Worm (Caenorhabditis elegans) whole organism, young adult: ENCODE measurements around the gene vps-2.
A peak's percentile ranks its signal among the peaks of the same experiment; 100 is the strongest.

Experiments
- B0261.1 ChIP-seq: sonication (generic microtip); optimal IDR thresholded peaks from 2 replicates; lab custom pipeline; 2016; ENCODE audit warnings: mild to moderate bottlenecking, missing genetic modification characterization, moderate library complexity, missing compliant biosample characterization
- D2030.7 ChIP-seq: fragments of 200-800 bp; sonication (Bioruptor generic); IDR thresholded peaks from 2 replicates; pipeline ENCODE4 v1.3.6; 2022; ENCODE audit warnings: missing genetic modification reagents, missing genetic modification characterization, missing compliant biosample characterization
- F10E7.11 ChIP-seq: sonication (generic microtip); optimal IDR thresholded peaks from 2 replicates; lab custom pipeline; 2017; ENCODE audit warnings: mild to moderate bottlenecking, missing genetic modification characterization, moderate library complexity, missing compliant biosample characterization
- F22D6.2 ChIP-seq: sonication (generic microtip); optimal IDR thresholded peaks from 2 replicates; lab custom pipeline; 2016; ENCODE audit warnings: mild to moderate bottlenecking, missing genetic modification characterization, missing compliant biosample characterization
- F33H1.4 ChIP-seq: fragments of 200-800 bp; sonication (Bioruptor generic); IDR thresholded peaks from 2 replicates; pipeline ENCODE4 v1.3.6; 2022; ENCODE audit warnings: missing genetic modification reagents, missing genetic modification characterization, missing compliant biosample characterization
- F49E8.2 ChIP-seq: sonication (generic microtip); optimal IDR thresholded peaks from 3 replicates; lab custom pipeline; 2017; ENCODE audit warnings: missing genetic modification characterization, mild to moderate bottlenecking, missing compliant biosample characterization, antibody characterized with exemption, moderate library complexity; ENCODE audit not compliant: insufficient read depth
- F57A8.1 ChIP-seq: fragments of 200-800 bp; sonication (Bioruptor generic); optimal IDR thresholded peaks from 2 replicates; lab custom pipeline; 2018; ENCODE audit warnings: mild to moderate bottlenecking, missing genetic modification characterization, moderate library complexity, missing compliant biosample characterization
- K11D2.4 ChIP-seq: fragments of 200-800 bp; sonication (Bioruptor generic); IDR thresholded peaks from 2 replicates; pipeline ENCODE4 v1.3.6; 2022; ENCODE audit warnings: missing genetic modification reagents, missing genetic modification characterization, missing compliant biosample characterization
- T07F8.4 ChIP-seq: sonication (generic microtip); optimal IDR thresholded peaks from 2 replicates; lab custom pipeline; 2016; ENCODE audit warnings: mild to moderate bottlenecking, missing genetic modification characterization, moderate library complexity, missing compliant biosample characterization
- Y53G8AR.9 ChIP-seq: fragments of 200-800 bp; sonication (Bioruptor generic); conservative IDR thresholded peaks from 2 replicates; pipeline ENCODE4 v1.3.6; 2022; ENCODE audit warnings: missing genetic modification reagents, missing genetic modification characterization, missing compliant biosample characterization
- akir-1 ChIP-seq: fragments of 200-800 bp; sonication (Bioruptor generic); optimal IDR thresholded peaks from 2 replicates; lab custom pipeline; 2018; ENCODE audit warnings: mild to moderate bottlenecking, missing genetic modification characterization, moderate library complexity, missing compliant biosample characterization
- athp-1 ChIP-seq: sonication (generic microtip); optimal IDR thresholded peaks from 2 replicates; lab custom pipeline; 2017; ENCODE audit warnings: mild to moderate bottlenecking, missing genetic modification characterization, missing compliant biosample characterization
- cebp-1 ChIP-seq, 2 experiments: fragments of 200-800 bp in 1 of 2; sonication (Bioruptor generic) in 1 of 2; sonication (generic microtip) in 1 of 2; IDR thresholded peaks in 1 of 2; optimal IDR thresholded peaks in 1 of 2; 2 replicates each; pipeline versions ENCODE4 v1.3.6 to Lab custom; 2017 to 2022; ENCODE audit warnings: missing compliant biosample characterization in 2 of 2, missing genetic modification characterization in 2 of 2, mild to moderate bottlenecking in 1 of 2, missing genetic modification reagents in 1 of 2, moderate library complexity in 1 of 2
- ceh-100 ChIP-seq: fragments of 200-800 bp; sonication (Bioruptor generic); IDR thresholded peaks from 2 replicates; pipeline ENCODE4 v1.3.6; 2022; ENCODE audit warnings: missing genetic modification reagents, missing genetic modification characterization, missing compliant biosample characterization
- ceh-58 ChIP-seq: fragments of 200-800 bp; sonication (Bioruptor generic); IDR thresholded peaks from 2 replicates; pipeline ENCODE4 v1.3.6; 2022; ENCODE audit warnings: missing genetic modification characterization, missing compliant biosample characterization
- chd-7 ChIP-seq: sonication (generic microtip); optimal IDR thresholded peaks from 2 replicates; lab custom pipeline; 2016; ENCODE audit warnings: mild to moderate bottlenecking, missing genetic modification characterization, moderate library complexity, missing compliant biosample characterization
- dox-1 ChIP-seq: fragments of 200-800 bp; sonication (Bioruptor generic); IDR thresholded peaks from 2 replicates; pipeline ENCODE4 v1.3.6; 2022; ENCODE audit warnings: missing genetic modification reagents, missing genetic modification characterization, missing compliant biosample characterization
- dpl-1 ChIP-seq: fragments of 150-350 bp; optimal IDR thresholded peaks from 2 replicates; lab custom pipeline; 2014; ENCODE audit warnings: missing biosample characterization, missing genetic modification reagents, missing genetic modification characterization
- efl-1 ChIP-seq: fragments of 150-350 bp; optimal IDR thresholded peaks from 2 replicates; lab custom pipeline; 2014; ENCODE audit warnings: missing biosample characterization, missing genetic modification reagents, missing genetic modification characterization
- ekl-4 ChIP-seq: fragments of 200-800 bp; sonication (Bioruptor generic); IDR thresholded peaks from 2 replicates; pipeline ENCODE4 v1.3.6; 2022; ENCODE audit warnings: missing genetic modification reagents, missing genetic modification characterization, missing compliant biosample characterization
- ets-4 ChIP-seq: fragments of 200-800 bp; sonication (Bioruptor generic); optimal IDR thresholded peaks from 2 replicates; lab custom pipeline; 2018; ENCODE audit warnings: mild to moderate bottlenecking, missing genetic modification characterization, missing compliant biosample characterization
- fkh-3 ChIP-seq: sonication (generic microtip); optimal IDR thresholded peaks from 2 replicates; lab custom pipeline; 2016; ENCODE audit warnings: mild to moderate bottlenecking, missing genetic modification characterization, missing compliant biosample characterization
- hmg-20 ChIP-seq: fragments of 200-800 bp; sonication (Bioruptor generic); IDR thresholded peaks from 2 replicates; pipeline ENCODE4 v1.3.6; 2022; ENCODE audit warnings: missing genetic modification reagents, missing genetic modification characterization, missing compliant biosample characterization
- lag-1 ChIP-seq: fragments of 200-800 bp; sonication (Bioruptor generic); IDR thresholded peaks from 2 replicates; pipeline ENCODE4 v1.3.6; 2022; ENCODE audit warnings: missing genetic modification reagents, missing genetic modification characterization, missing compliant biosample characterization
- let-526 ChIP-seq: fragments of 200-800 bp; sonication (Bioruptor generic); IDR thresholded peaks from 2 replicates; pipeline ENCODE4 v1.3.6; 2022; ENCODE audit warnings: missing genetic modification reagents, missing genetic modification characterization, missing compliant biosample characterization
- let-607 ChIP-seq, 2 experiments: fragments of 200-800 bp in 1 of 2; sonication (Bioruptor generic) in 1 of 2; sonication (generic microtip) in 1 of 2; optimal IDR thresholded peaks; 2 replicates each; lab custom pipeline; 2016 to 2018; ENCODE audit warnings: mild to moderate bottlenecking in 2 of 2, missing compliant biosample characterization in 2 of 2, missing genetic modification characterization in 2 of 2, moderate library complexity in 2 of 2, missing genotype in 1 of 2
- lin-40 ChIP-seq: sonication (generic microtip); optimal IDR thresholded peaks from 2 replicates; lab custom pipeline; 2016; ENCODE audit warnings: missing genetic modification characterization, mild to moderate bottlenecking, missing compliant biosample characterization, missing genotype, missing genetic modification reagents
- lin-54 ChIP-seq: fragments of 200-800 bp; sonication (Bioruptor generic); optimal IDR thresholded peaks from 2 replicates; lab custom pipeline; 2018; ENCODE audit warnings: mild to moderate bottlenecking, missing genetic modification characterization, missing compliant biosample characterization
- lsl-1 ChIP-seq: fragments of 200-800 bp; sonication (Bioruptor generic); optimal IDR thresholded peaks from 2 replicates; lab custom pipeline; 2018; ENCODE audit warnings: mild to moderate bottlenecking, missing genetic modification characterization, moderate library complexity, missing compliant biosample characterization
- madf-10 ChIP-seq: sonication (generic microtip); optimal IDR thresholded peaks from 2 replicates; lab custom pipeline; 2016; ENCODE audit warnings: mild to moderate bottlenecking, missing genetic modification characterization, missing compliant biosample characterization
- madf-8 ChIP-seq: fragments of 200-800 bp; sonication (Bioruptor generic); conservative IDR thresholded peaks from 2 replicates; pipeline ENCODE4 v1.3.6; 2022; ENCODE audit warnings: missing genetic modification reagents, missing genetic modification characterization, missing compliant biosample characterization
- mcd-1 ChIP-seq: fragments of 200-800 bp; sonication (Bioruptor generic); IDR thresholded peaks from 2 replicates; pipeline ENCODE4 v1.3.6; 2022; ENCODE audit warnings: missing genetic modification reagents, missing genetic modification characterization, missing compliant biosample characterization
- mel-28 ChIP-seq: sonication (generic microtip); optimal IDR thresholded peaks from 2 replicates; lab custom pipeline; 2016; ENCODE audit warnings: borderline replicate concordance, mild to moderate bottlenecking, missing genetic modification characterization, missing compliant biosample characterization
- mes-4 ChIP-seq: sonication (generic microtip); optimal IDR thresholded peaks from 2 replicates; lab custom pipeline; 2016; ENCODE audit warnings: missing genotype, missing genetic modification characterization, missing compliant biosample characterization
- mxl-1 ChIP-seq: sonication (generic microtip); optimal IDR thresholded peaks from 2 replicates; lab custom pipeline; 2016; ENCODE audit warnings: missing genetic modification characterization, missing compliant biosample characterization
- nfya-1 ChIP-seq: sonication (generic microtip); optimal IDR thresholded peaks from 2 replicates; lab custom pipeline; 2017; ENCODE audit warnings: antibody characterized with exemption, missing compliant biosample characterization, missing genetic modification characterization, borderline replicate concordance; ENCODE audit not compliant: insufficient read depth
- nfyb-1 ChIP-seq: fragments of 200-800 bp; sonication (Bioruptor generic); IDR thresholded peaks from 2 replicates; pipeline ENCODE4 v1.3.6; 2022; ENCODE audit warnings: missing genetic modification reagents, missing genetic modification characterization, missing compliant biosample characterization
- nhr-179 ChIP-seq: sonication (generic microtip); optimal IDR thresholded peaks from 2 replicates; lab custom pipeline; 2016; ENCODE audit warnings: mild to moderate bottlenecking, missing genetic modification characterization, missing compliant biosample characterization
- nhr-27 ChIP-seq: fragments of 200-800 bp; sonication (Bioruptor generic); optimal IDR thresholded peaks from 2 replicates; lab custom pipeline; 2018; ENCODE audit warnings: mild to moderate bottlenecking, missing genetic modification characterization, moderate library complexity, missing compliant biosample characterization
- nhr-80 ChIP-seq: sonication (generic microtip); optimal IDR thresholded peaks from 2 replicates; lab custom pipeline; 2016; ENCODE audit warnings: missing genetic modification characterization, missing compliant biosample characterization
- rcor-1 ChIP-seq: fragments of 200-800 bp; sonication (Bioruptor generic); IDR thresholded peaks from 2 replicates; pipeline ENCODE4 v1.3.6; 2022; ENCODE audit warnings: missing genetic modification reagents, missing genetic modification characterization, missing compliant biosample characterization
- rec-8 ChIP-seq, 2 experiments: sonication (generic microtip); optimal IDR thresholded peaks; 2 replicates each; lab custom pipeline; 2016; ENCODE audit warnings: mild to moderate bottlenecking in 2 of 2, missing genetic modification characterization in 2 of 2, missing genetic modification reagents in 2 of 2, missing genotype in 2 of 2, missing biosample characterization in 1 of 2, missing compliant biosample characterization in 1 of 2, moderate library complexity in 1 of 2
- somi-1 ChIP-seq: fragments of 200-800 bp; sonication (Bioruptor generic); optimal IDR thresholded peaks from 2 replicates; lab custom pipeline; 2018; ENCODE audit warnings: mild to moderate bottlenecking, missing genetic modification characterization, missing compliant biosample characterization
- tlf-1 ChIP-seq: fragments of 200-800 bp; sonication (Bioruptor generic); optimal IDR thresholded peaks from 2 replicates; lab custom pipeline; 2018; ENCODE audit warnings: mild to moderate bottlenecking, missing genetic modification characterization, missing compliant biosample characterization
- ztf-18 ChIP-seq: sonication (generic microtip); optimal IDR thresholded peaks from 2 replicates; lab custom pipeline; 2016; ENCODE audit warnings: missing genotype, mild to moderate bottlenecking, missing genetic modification characterization, missing compliant biosample characterization
- ztf-22 ChIP-seq: fragments of 200-800 bp; sonication (Bioruptor generic); optimal IDR thresholded peaks from 2 replicates; lab custom pipeline; 2018; ENCODE audit warnings: mild to moderate bottlenecking, missing genetic modification characterization, moderate library complexity, missing compliant biosample characterization
- ztf-6 ChIP-seq: fragments of 200-800 bp; sonication (Bioruptor generic); IDR thresholded peaks from 2 replicates; pipeline ENCODE4 v1.3.6; 2022; ENCODE audit warnings: missing genetic modification reagents, missing genetic modification characterization, missing compliant biosample characterization

Gene vps-2

ce11 chrII:12787831-12788248 lies 19.8 kb upstream of the vps-2 start, which contains the start of gene alkb-7 (continued):
- TF ChIP-seq lin-54 (peak; percentile 40), nfyb-1 (GFP tag; lab: Robert Waterston, UW) (peak; percentile 62; the same call in 1 of the 2 replicates), F33H1.4 (GFP tag; lab: Robert Waterston, UW) (peak; percentile 6; the same call in 1 of the 2 replicates), D2030.7 (no peak), cebp-1 (GFP tag; IDR thresholded peaks at IDR 0.05; lab: Robert Waterston, UW) (peak; percentile 50; the same call in 1 of the 2 replicates), cebp-1 (tag; optimal IDR thresholded peaks at IDR 0.05; lab: Kevin White, UChicago) (peak; percentile 84), rcor-1 (GFP tag; lab: Robert Waterston, UW) (no peak), mes-4 (no peak), ceh-58 (GFP tag; lab: Robert Waterston, UW) (no peak), nhr-80 (no peak), somi-1 (GFP tag; lab: Kevin White, UChicago) (peak; percentile 30), lin-40 (tag; lab: Kevin White, UChicago) (peak; percentile 2), ztf-18 (no peak), ceh-100 (GFP tag; lab: Robert Waterston, UW) (no peak), Y53G8AR.9 (GFP tag; lab: Robert Waterston, UW) (0 out of 2 replicates have a peak, but pooled peaks have one; percentile 11), efl-1 (no peak), let-607 (tag; optimal IDR thresholded peaks at IDR 0.05; lab: Kevin White, UChicago) (no peak), hmg-20 (GFP tag; lab: Robert Waterston, UW) (no peak), ekl-4 (GFP tag; lab: Robert Waterston, UW) (no peak), ztf-6 (GFP tag; lab: Robert Waterston, UW) (no peak), madf-8 (no peak), nfya-1 (no peak), lsl-1 (GFP tag; lab: Kevin White, UChicago) (no peak), lag-1 (GFP tag; lab: Robert Waterston, UW) (no peak), F49E8.2 (no peak), fkh-3 (tag; lab: Kevin White, UChicago) (no peak), dox-1 (GFP tag; lab: Robert Waterston, UW) (peak; percentile 33; the same call in 1 of the 2 replicates), athp-1 (peak; percentile 3), nhr-27 (tag; lab: Kevin White, UChicago) (no peak), mcd-1 (GFP tag; lab: Robert Waterston, UW) (peak; percentile 50), madf-10 (tag; lab: Kevin White, UChicago) (no peak), let-526 (GFP tag; lab: Robert Waterston, UW) (0 out of 2 replicates have a peak, but pooled peaks have one; percentile 37), dpl-1 (GFP tag; lab: Kevin White, UChicago) (no peak), akir-1 (GFP tag; lab: Kevin White, UChicago) (no peak), T07F8.4 (no peak), chd-7 (tag; lab: Kevin White, UChicago) (peak; percentile 49), F57A8.1 (GFP tag; lab: Kevin White, UChicago) (no peak), F22D6.2 (tag; lab: Kevin White, UChicago) (no peak), F10E7.11 (tag; lab: Kevin White, UChicago) (no peak), ets-4 (GFP tag; lab: Kevin White, UChicago) (no peak), rec-8 (tag; optimal IDR thresholded peaks at IDR 0.05; lab: Kevin White, UChicago) (no peak), K11D2.4 (no peak), mxl-1 (tag; lab: Kevin White, UChicago) (no peak), nhr-179 (no peak), ztf-22 (GFP tag; lab: Kevin White, UChicago) (no peak), B0261.1 (tag; lab: Kevin White, UChicago) (no peak), mel-28 (tag; lab: Kevin White, UChicago) (no peak), tlf-1 (no peak)
